Worm (Caenorhabditis elegans): Measurements from ENCODE around the gene gly-11.

ce11 chrIII:12137515-12137914, 39.5 kb downstream of the gly-11 start:
- TF ChIP-seq him-1 (tag; optimal IDR thresholded peaks at IDR 0.05) (no peak), W03F9.2 (tag; optimal IDR thresholded peaks at IDR 0.05) (no peak)
